Worm (Caenorhabditis elegans) whole organism, L3 larva: Measurements from ENCODE around the gene C18D11.1.
A peak's percentile ranks its signal among the peaks of the same experiment; 100 is the strongest.

ENCODE experiments used
- R02D3.7 ChIP-seq: fragments of 150-350 bp; optimal IDR thresholded peaks from 2 replicates; lab custom pipeline; 2014; ENCODE audit warnings: missing biosample characterization, missing genetic modification characterization
- ZK546.5 ChIP-seq: sonication (generic microtip); optimal IDR thresholded peaks from 2 replicates; lab custom pipeline; 2017; ENCODE audit warnings: missing biosample characterization, missing genetic modification characterization
- aly-2 ChIP-seq: fragments of 150-350 bp; optimal IDR thresholded peaks from 2 replicates; lab custom pipeline; 2014; ENCODE audit warnings: missing biosample characterization, missing genetic modification characterization
- ama-1 ChIP-seq: fragments of 150-350 bp; optimal IDR thresholded peaks from 2 replicates; lab custom pipeline; 2018
- ceh-16 ChIP-seq: sonication (generic microtip); optimal IDR thresholded peaks from 2 replicates; lab custom pipeline; 2017; ENCODE audit warnings: missing biosample characterization, missing genetic modification characterization
- ceh-28 ChIP-seq: fragments of 150-350 bp; optimal IDR thresholded peaks from 2 replicates; lab custom pipeline; 2014; ENCODE audit warnings: missing biosample characterization, missing genetic modification reagents, missing genetic modification characterization
- ceh-82 ChIP-seq: fragments of 150-350 bp; optimal IDR thresholded peaks from 2 replicates; lab custom pipeline; 2014; ENCODE audit warnings: missing biosample characterization, missing genetic modification characterization
- ceh-9 ChIP-seq: sonication (generic microtip); optimal IDR thresholded peaks from 2 replicates; lab custom pipeline; 2018; ENCODE audit warnings: missing biosample characterization, missing genetic modification characterization
- daf-12 ChIP-seq: fragments of 150-350 bp; optimal IDR thresholded peaks from 2 replicates; lab custom pipeline; 2014; ENCODE audit warnings: missing biosample characterization, missing genetic modification reagents, missing genetic modification characterization
- egl-27 ChIP-seq: sonication (generic microtip); optimal IDR thresholded peaks from 4 replicates; lab custom pipeline; 2017; ENCODE audit warnings: missing biosample characterization, missing genetic modification reagents, missing genetic modification characterization
- egl-5 ChIP-seq: fragments of 150-350 bp; optimal IDR thresholded peaks from 2 replicates; lab custom pipeline; 2017; ENCODE audit warnings: missing biosample characterization, missing genetic modification reagents, missing genetic modification characterization, inconsistent platforms
- elt-1 ChIP-seq: fragments of 150-350 bp; optimal IDR thresholded peaks from 2 replicates; lab custom pipeline; 2014; ENCODE audit warnings: missing biosample characterization, missing genetic modification characterization
- elt-2 ChIP-seq: sonication (generic microtip); optimal IDR thresholded peaks from 2 replicates; lab custom pipeline; 2016; ENCODE audit warnings: missing genetic modification reagents, mild to moderate bottlenecking, missing genetic modification characterization, missing compliant biosample characterization
- elt-3 ChIP-seq, 3 experiments: fragments of 150-350 bp in 1 of 3; sonication (generic microtip) in 2 of 3; optimal IDR thresholded peaks; 2 replicates in 2 of 3; 4 replicates in 1 of 3; lab custom pipeline; 2014 to 2017; ENCODE audit warnings: missing biosample characterization in 3 of 3, missing genetic modification characterization in 3 of 3
- eor-1 ChIP-seq, 2 experiments: fragments of 150-350 bp; optimal IDR thresholded peaks; 2 replicates each; lab custom pipeline; 2014 to 2018; ENCODE audit warnings: missing biosample characterization in 2 of 2, missing genetic modification characterization in 2 of 2
- fkh-10 ChIP-seq: sonication (generic microtip); optimal IDR thresholded peaks from 2 replicates; lab custom pipeline; 2017; ENCODE audit warnings: missing biosample characterization, missing genetic modification reagents, missing genetic modification characterization
- fkh-2 ChIP-seq: fragments of 150-350 bp; optimal IDR thresholded peaks from 2 replicates; lab custom pipeline; 2014; ENCODE audit warnings: missing biosample characterization, missing genetic modification reagents, missing genetic modification characterization
- fos-1 ChIP-seq: fragments of 150-350 bp; optimal IDR thresholded peaks from 2 replicates; lab custom pipeline; 2014; ENCODE audit warnings: missing biosample characterization, missing genetic modification characterization
- hmg-11 ChIP-seq: sonication (generic microtip); optimal IDR thresholded peaks from 2 replicates; lab custom pipeline; 2016; ENCODE audit warnings: missing genetic modification characterization, missing compliant biosample characterization
- jun-1 ChIP-seq: fragments of 150-350 bp; optimal IDR thresholded peaks from 2 replicates; lab custom pipeline; 2014; ENCODE audit warnings: missing biosample characterization, missing genetic modification reagents, missing genetic modification characterization
- lin-15B ChIP-seq: fragments of 150-350 bp; optimal IDR thresholded peaks from 2 replicates; lab custom pipeline; 2014; ENCODE audit warnings: missing biosample characterization, missing genetic modification characterization
- lin-39 ChIP-seq: fragments of 150-350 bp; optimal IDR thresholded peaks from 2 replicates; lab custom pipeline; 2018; ENCODE audit warnings: missing biosample characterization, missing genetic modification reagents, missing genetic modification characterization
- lsy-12 ChIP-seq: sonication (generic microtip); optimal IDR thresholded peaks from 2 replicates; lab custom pipeline; 2016; ENCODE audit warnings: mild to moderate bottlenecking, missing genetic modification characterization, missing compliant biosample characterization
- mdl-1 ChIP-seq: fragments of 150-350 bp; optimal IDR thresholded peaks from 2 replicates; lab custom pipeline; 2014; ENCODE audit warnings: missing biosample characterization, missing genetic modification characterization
- mml-1 ChIP-seq: fragments of 150-350 bp; sonication (generic microtip); optimal IDR thresholded peaks from 3 replicates; lab custom pipeline; 2014; ENCODE audit warnings: missing biosample characterization, missing genetic modification characterization
- nfya-1 ChIP-seq: sonication (generic microtip); optimal IDR thresholded peaks from 2 replicates; lab custom pipeline; 2017; ENCODE audit warnings: missing genetic modification characterization, mild to moderate bottlenecking, missing compliant biosample characterization, antibody characterized with exemption, moderate library complexity; ENCODE audit not compliant: insufficient read depth
- nhr-11 ChIP-seq: fragments of 150-350 bp; optimal IDR thresholded peaks from 2 replicates; lab custom pipeline; 2014; ENCODE audit warnings: missing biosample characterization, missing genetic modification characterization
- nhr-12 ChIP-seq: fragments of 150-350 bp; optimal IDR thresholded peaks from 2 replicates; lab custom pipeline; 2014; ENCODE audit warnings: missing biosample characterization, missing genetic modification characterization
- nhr-237 ChIP-seq: fragments of 150-350 bp; optimal IDR thresholded peaks from 2 replicates; lab custom pipeline; 2014; ENCODE audit warnings: missing biosample characterization, missing genetic modification characterization
- nhr-25 ChIP-seq: sonication (generic microtip); optimal IDR thresholded peaks from 2 replicates; lab custom pipeline; 2017; ENCODE audit warnings: missing biosample characterization, missing genetic modification characterization
- nhr-28 ChIP-seq: fragments of 150-350 bp; optimal IDR thresholded peaks from 2 replicates; lab custom pipeline; 2014; ENCODE audit warnings: missing biosample characterization, missing genetic modification characterization
- nhr-43 ChIP-seq: sonication (generic microtip); optimal IDR thresholded peaks from 2 replicates; lab custom pipeline; 2016; ENCODE audit warnings: mild to moderate bottlenecking, missing genetic modification characterization, missing compliant biosample characterization; ENCODE audit not compliant: poor library complexity, severe bottlenecking
- nhr-76 ChIP-seq: fragments of 150-350 bp; sonication (generic microtip); optimal IDR thresholded peaks from 5 replicates; lab custom pipeline; 2014; ENCODE audit warnings: missing biosample characterization, missing genetic modification characterization
- pha-4 ChIP-seq: fragments of 150-350 bp; optimal IDR thresholded peaks from 2 replicates; lab custom pipeline; 2014; ENCODE audit warnings: missing biosample characterization, missing genetic modification reagents, missing genetic modification characterization
- sea-2 ChIP-seq: fragments of 150-350 bp; sonication (generic microtip); optimal IDR thresholded peaks from 4 replicates; lab custom pipeline; 2014; ENCODE audit warnings: missing biosample characterization, missing genetic modification reagents, missing genetic modification characterization
- skn-1 ChIP-seq: fragments of 150-350 bp; optimal IDR thresholded peaks from 2 replicates; lab custom pipeline; 2014; ENCODE audit warnings: missing biosample characterization, missing genetic modification characterization
- unc-39 ChIP-seq: sonication (generic microtip); optimal IDR thresholded peaks from 4 replicates; lab custom pipeline; 2017; ENCODE audit warnings: missing biosample characterization, missing genetic modification characterization
- zag-1 ChIP-seq: fragments of 150-350 bp; optimal IDR thresholded peaks from 2 replicates; lab custom pipeline; 2014; ENCODE audit warnings: missing biosample characterization, missing genetic modification characterization
- ztf-11 ChIP-seq: fragments of 150-350 bp; optimal IDR thresholded peaks from 2 replicates; lab custom pipeline; 2014; ENCODE audit warnings: missing biosample characterization, missing genetic modification characterization
- ztf-4 ChIP-seq: fragments of 150-350 bp; optimal IDR thresholded peaks from 2 replicates; lab custom pipeline; 2014; ENCODE audit warnings: missing biosample characterization, missing genetic modification characterization

The C18D11.1 gene

DNA sequence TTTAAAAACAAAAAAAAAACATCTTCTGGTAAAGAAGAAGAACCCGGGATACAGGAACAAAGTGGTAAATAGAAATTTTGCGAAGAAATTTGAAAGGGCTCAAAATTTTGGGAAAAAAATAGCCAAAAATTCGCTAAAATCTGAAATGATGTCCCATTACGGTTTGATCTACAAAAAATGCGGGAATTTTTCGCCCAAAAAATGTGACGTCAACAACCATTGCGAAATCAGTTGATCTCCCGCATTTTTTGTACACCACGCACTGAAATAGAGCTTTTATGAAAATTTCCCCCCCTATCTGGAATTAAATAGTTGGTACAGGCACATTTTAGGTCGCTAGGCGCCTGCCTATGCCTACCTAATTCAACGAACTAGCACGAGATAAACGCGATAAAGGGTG is 33.2 kb downstream of the C18D11.1 start:
- TF ChIP-seq egl-27 (tag; lab: Kevin White, UChicago): no peak
- no peak for TF ChIP-seq nhr-12
- no peak for TF ChIP-seq fos-1 (tag; lab: Kevin White, UChicago)
- TF ChIP-seq unc-39 (tag; lab: Kevin White, UChicago): no peak
- TF ChIP-seq zag-1 (tag; lab: Kevin White, UChicago): no peak
- no peak for TF ChIP-seq nhr-237 (tag; lab: Kevin White, UChicago)
- no peak for TF ChIP-seq pha-4 (tag; lab: Kevin White, UChicago)
- no peak for TF ChIP-seq ztf-11 (tag; lab: Kevin White, UChicago)
- TF ChIP-seq hmg-11 (tag; lab: Kevin White, UChicago): no peak
- no peak for TF ChIP-seq ceh-82
- TF ChIP-seq ama-1 (lab: Kevin White, UChicago): no peak
- TF ChIP-seq nhr-25 (tag; lab: Kevin White, UChicago): no peak
- TF ChIP-seq lin-39 (tag; lab: Kevin White, UChicago): no peak
- TF ChIP-seq ceh-16 (tag; lab: Kevin White, UChicago): no peak
- no peak for TF ChIP-seq eor-1 (tag; optimal IDR thresholded peaks at IDR 0.05; lab: Kevin White, UChicago)
- no peak for TF ChIP-seq sea-2 (GFP tag; lab: Kevin White, UChicago)
- TF ChIP-seq nhr-76 (tag; lab: Kevin White, UChicago): no peak
- TF ChIP-seq elt-3 (tag; optimal IDR thresholded peaks at IDR 0.05; lab: Kevin White, UChicago): no peak
- TF ChIP-seq, all 47 proteins: peak for 0

DNA sequence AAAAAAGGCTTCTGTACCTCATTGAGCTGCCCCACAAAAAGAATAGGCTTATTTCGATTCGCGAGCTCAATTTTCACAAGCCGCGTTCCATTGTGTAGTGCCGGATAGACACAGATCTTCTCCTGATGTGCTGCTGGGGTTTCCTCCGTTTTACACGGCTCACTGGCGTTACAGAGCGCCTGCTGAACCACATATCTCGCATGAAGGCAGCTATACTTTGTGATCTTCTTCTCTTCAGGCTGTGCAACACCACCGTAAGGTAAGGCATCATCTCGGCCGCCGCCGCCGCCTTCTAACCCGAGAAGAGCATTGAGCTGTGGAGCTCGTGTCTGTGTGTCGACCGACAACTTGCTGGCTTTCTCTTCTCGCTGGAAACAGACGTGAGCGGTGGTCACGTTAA is 37.2 kb downstream of the C18D11.1 start:
- TF ChIP-seq aly-2 (tag; lab: Kevin White, UChicago): no peak
- TF ChIP-seq ZK546.5 (tag; lab: Kevin White, UChicago): no peak
- TF ChIP-seq elt-3 (tag; optimal IDR thresholded peaks at IDR 0.05; lab: Kevin White, UChicago): no peak
- no peak for TF ChIP-seq jun-1
- no peak for TF ChIP-seq ceh-82
- TF ChIP-seq fos-1 (tag; lab: Kevin White, UChicago): no peak
- TF ChIP-seq ztf-11 (tag; lab: Kevin White, UChicago): no peak
- TF ChIP-seq hmg-11 (tag; lab: Kevin White, UChicago): no peak
- TF ChIP-seq egl-27 (tag; lab: Kevin White, UChicago): no peak
- TF ChIP-seq mml-1 (tag; lab: Kevin White, UChicago): no peak
- TF ChIP-seq ceh-9 (tag; lab: Kevin White, UChicago): no peak
- TF ChIP-seq sea-2 (GFP tag; lab: Kevin White, UChicago): no peak
- no peak for TF ChIP-seq nhr-43 (tag; lab: Kevin White, UChicago)
- TF ChIP-seq lin-15B: no peak

ce11 chrIII:11856852-11857251 is 40.5 kb downstream of the C18D11.1 start:
- no peak for TF ChIP-seq elt-3 (tag; optimal IDR thresholded peaks at IDR 0.05; lab: Kevin White, UChicago)
- no peak for TF ChIP-seq fkh-2 (tag; lab: Kevin White, UChicago)
- TF ChIP-seq ceh-16 (tag; lab: Kevin White, UChicago): no peak
- no peak for TF ChIP-seq daf-12
- no peak for TF ChIP-seq egl-5 (tag; lab: Kevin White, UChicago)
- no peak for TF ChIP-seq nhr-237 (tag; lab: Kevin White, UChicago)
- TF ChIP-seq fos-1 (tag; lab: Kevin White, UChicago): no peak
- no peak for TF ChIP-seq R02D3.7
- no peak for TF ChIP-seq ceh-9 (tag; lab: Kevin White, UChicago)

ce11 chrIII:11861123-11861522 is 44.8 kb downstream of the C18D11.1 start:
- TF ChIP-seq ztf-4 (tag; lab: Kevin White, UChicago): no peak
- no peak for TF ChIP-seq unc-39 (tag; lab: Kevin White, UChicago)
- TF ChIP-seq hmg-11 (tag; lab: Kevin White, UChicago): no peak
- no peak for TF ChIP-seq elt-2 (tag; lab: Kevin White, UChicago)
- TF ChIP-seq lin-15B: no peak
- peak; percentile 97 for TF ChIP-seq nfya-1 (tag; lab: Kevin White, UChicago)
- TF ChIP-seq, all 47 proteins: peak for 1

- no peak for TF ChIP-seq ceh-28 (tag; lab: Kevin White, UChicago)
- TF ChIP-seq elt-1: no peak
- no peak for TF ChIP-seq aly-2 (tag; lab: Kevin White, UChicago)
- TF ChIP-seq egl-27 (tag; lab: Kevin White, UChicago): no peak
- no peak for TF ChIP-seq lsy-12 (tag; lab: Kevin White, UChicago)
- no peak for TF ChIP-seq nhr-12
- no peak for TF ChIP-seq elt-3 (tag; optimal IDR thresholded peaks at IDR 0.05; lab: Kevin White, UChicago)
- TF ChIP-seq nfya-1 (tag; lab: Kevin White, UChicago): no peak
- TF ChIP-seq mdl-1 (tag; lab: Kevin White, UChicago): no peak
- TF ChIP-seq fkh-10 (GFP tag; lab: Kevin White, UChicago): no peak
- no peak for TF ChIP-seq nhr-11 (tag; lab: Kevin White, UChicago)
- no peak for TF ChIP-seq nhr-28
- no peak for TF ChIP-seq lin-39 (tag; lab: Kevin White, UChicago)
- no peak for TF ChIP-seq ama-1 (lab: Kevin White, UChicago)
- no peak for TF ChIP-seq fkh-2 (tag; lab: Kevin White, UChicago)
- no peak for TF ChIP-seq nhr-76 (tag; lab: Kevin White, UChicago)
- no peak for TF ChIP-seq skn-1 (tag; lab: Kevin White, UChicago)
- no peak for TF ChIP-seq fos-1 (tag; lab: Kevin White, UChicago)
Measured at ce11 chrIII:11862149-11862548, 45.8 kb downstream of the C18D11.1 start, which contains the start of gene Y56A3A.2. TSS of gene Y56A3A.2 (minus strand) at chrIII:11862249.
